Worm (Caenorhabditis elegans): ENCODE results near the gene F07D3.3.

ce11 chrV:9503152-9503817, 40.8 kb upstream of the F07D3.3 start:
- TF ChIP-seq snpc-4 (GFP tag; optimal IDR thresholded peaks at IDR 0.05) (peak; percentile 82), snpc-4 (tag; optimal IDR thresholded peaks at IDR 0.05) (peak; percentile 89 to 95 (median 92)), atf-7 (tag; optimal IDR thresholded peaks at IDR 0.05) (peak; percentile 64), F37B4.10 (GFP tag; IDR thresholded peaks at IDR 0.05) (no peak), dpff-1 (tag; optimal IDR thresholded peaks at IDR 0.05) (no peak), chd-7 (tag; optimal IDR thresholded peaks at IDR 0.05) (peak; percentile 79)

All from whole organism, young adult.